Fruit fly (Drosophila melanogaster) S2 (cell line): Measurements from ENCODE around the gene Dad.

Experiments
- CG8478 ChIP-seq: fragments of >200 bp; optimal IDR thresholded peaks from 2 replicates; lab custom pipeline; 2018
- CTCF ChIP-seq, 2 experiments: fragments of >200 bp; optimal IDR thresholded peaks; 2 replicates each; lab custom pipeline; 2018

dm6 chr3R:17035945-17036344, 17.9 kb upstream of the Dad start, which contains the start of gene CG4009:
- TF ChIP-seq CG8478 (lab: Kevin White, UChicago) (no peak), CTCF (optimal IDR thresholded peaks at IDR 0.05; lab: Kevin White, UChicago) (no peak)
